Worm (Caenorhabditis elegans) whole organism, early embryonic: ENCODE data around the gene Y50D4B.2.

Experiments
- B0310.2 ChIP-seq: sonication (generic microtip); optimal IDR thresholded peaks from 2 replicates; lab custom pipeline; 2016; ENCODE audit warnings: mild to moderate bottlenecking, missing genetic modification characterization, missing compliant biosample characterization
- F13C5.2 ChIP-seq: sonication (generic microtip); optimal IDR thresholded peaks from 2 replicates; lab custom pipeline; 2017; ENCODE audit warnings: mild to moderate bottlenecking, missing genetic modification characterization, inconsistent platforms, missing compliant biosample characterization
- aly-1 ChIP-seq: sonication (generic microtip); optimal IDR thresholded peaks from 2 replicates; lab custom pipeline; 2016; ENCODE audit warnings: missing genetic modification characterization, missing compliant biosample characterization
- ama-1 ChIP-seq: fragments of 150-350 bp; optimal IDR thresholded peaks from 2 replicates; lab custom pipeline; 2014
- ceh-13 ChIP-seq: fragments of 200-800 bp; sonication (Bioruptor generic); optimal IDR thresholded peaks from 2 replicates; lab custom pipeline; 2018; ENCODE audit warnings: mild to moderate bottlenecking, missing genetic modification characterization, missing compliant biosample characterization
- ceh-36 ChIP-seq: sonication (generic microtip); optimal IDR thresholded peaks from 2 replicates; lab custom pipeline; 2016; ENCODE audit warnings: missing genetic modification characterization, inconsistent platforms, missing compliant biosample characterization
- ets-7 ChIP-seq: sonication (generic microtip); optimal IDR thresholded peaks from 2 replicates; lab custom pipeline; 2016; ENCODE audit warnings: missing genotype, missing genetic modification characterization, missing compliant biosample characterization
- flt-1 ChIP-seq: fragments of 200-800 bp; sonication (Bioruptor generic); IDR thresholded peaks from 2 replicates; pipeline ENCODE4 v1.3.6; 2022; ENCODE audit warnings: missing genetic modification characterization, missing compliant biosample characterization
- hmbx-1 ChIP-seq: sonication (generic microtip); optimal IDR thresholded peaks from 2 replicates; lab custom pipeline; 2016; ENCODE audit warnings: mild to moderate bottlenecking, missing genetic modification characterization, missing compliant biosample characterization
- hmg-4 ChIP-seq: fragments of 200-800 bp; sonication (Bioruptor generic); optimal IDR thresholded peaks from 2 replicates; lab custom pipeline; 2018; ENCODE audit warnings: mild to moderate bottlenecking, missing genetic modification characterization, missing compliant biosample characterization
- hnd-1 ChIP-seq: sonication (generic microtip); optimal IDR thresholded peaks from 2 replicates; lab custom pipeline; 2016; ENCODE audit warnings: missing genetic modification characterization, missing compliant biosample characterization
- pes-1 ChIP-seq: fragments of 200-800 bp; sonication (Bioruptor generic); IDR thresholded peaks from 2 replicates; pipeline ENCODE4 v1.3.6; 2022; ENCODE audit warnings: missing genetic modification reagents, missing genetic modification characterization, missing compliant biosample characterization
- scrt-1 ChIP-seq: fragments of 200-800 bp; sonication (Bioruptor generic); IDR thresholded peaks from 2 replicates; pipeline ENCODE4 v1.3.6; 2022; ENCODE audit warnings: missing genetic modification characterization, missing compliant biosample characterization
- sea-1 ChIP-seq: fragments of 200-800 bp; sonication (Bioruptor generic); conservative IDR thresholded peaks from 2 replicates; pipeline ENCODE4 v1.3.6; 2022; ENCODE audit warnings: missing genetic modification characterization, missing compliant biosample characterization
- tbx-11 ChIP-seq: fragments of 200-800 bp; sonication (Bioruptor generic); IDR thresholded peaks from 2 replicates; pipeline ENCODE4 v1.3.6; 2022; ENCODE audit warnings: missing genetic modification characterization, missing compliant biosample characterization
- tbx-37 ChIP-seq: fragments of 200-800 bp; sonication (Bioruptor generic); conservative IDR thresholded peaks from 2 replicates; pipeline ENCODE4 v1.3.6; 2022; ENCODE audit warnings: missing genetic modification reagents, missing genetic modification characterization, missing compliant biosample characterization
- tra-4 ChIP-seq: sonication (generic microtip); optimal IDR thresholded peaks from 2 replicates; lab custom pipeline; 2017; ENCODE audit warnings: missing genetic modification characterization, missing compliant biosample characterization

The Y50D4B.2 gene

DNA sequence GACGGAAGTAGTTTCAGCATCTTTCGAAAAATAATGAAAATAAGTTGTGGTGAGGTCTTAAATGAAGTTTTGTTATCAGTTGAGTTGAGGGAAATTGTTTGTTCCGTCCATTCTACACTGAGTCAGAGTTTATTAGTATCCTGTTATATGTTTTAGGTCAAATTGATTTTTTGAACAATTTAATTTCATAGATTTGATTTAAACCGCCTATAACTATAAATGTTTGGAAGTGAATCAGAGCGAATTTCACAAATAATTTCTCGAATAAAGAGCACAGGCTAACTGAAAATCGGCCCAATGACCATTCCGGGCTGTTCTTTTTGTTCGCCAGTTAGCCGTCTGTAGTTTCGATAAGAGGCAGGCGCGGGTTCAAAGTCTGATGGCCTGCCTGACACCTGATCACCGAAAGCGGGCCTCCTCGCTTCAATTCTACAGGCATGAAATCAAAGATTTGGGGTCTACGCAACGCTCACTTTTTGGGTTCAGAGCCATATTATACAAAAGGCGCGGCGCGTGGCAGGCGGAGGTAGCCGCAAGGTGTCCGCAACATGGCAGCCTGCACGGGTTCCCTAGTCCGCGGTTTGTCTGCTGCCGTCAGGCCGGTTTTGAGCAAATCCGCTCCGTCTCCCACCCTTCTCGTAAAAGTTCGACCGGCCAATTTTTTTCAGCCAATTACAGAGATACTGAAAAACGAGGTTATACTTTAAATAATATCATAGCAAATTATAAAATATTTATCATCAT, 31.7 kb downstream of the Y50D4B.2 start, which contains the start of gene W07B8.4:
Gene W07B8.4 (minus strand): TSS at position 51 of the 744 bp plus-strand sequence.
- no peak for TF ChIP-seq scrt-1 (GFP tag; lab: Robert Waterston, UW)
- TF ChIP-seq hnd-1 (tag; lab: Kevin White, UChicago), result no peak
- TF ChIP-seq ets-7, result no peak
- TF ChIP-seq tra-4 (tag; lab: Kevin White, UChicago), result no peak
- TF ChIP-seq tbx-11, result no peak
- TF ChIP-seq ama-1 (lab: Kevin White, UChicago), result no peak
- no peak for TF ChIP-seq tbx-37 (GFP tag; lab: Robert Waterston, UW)

DNA sequence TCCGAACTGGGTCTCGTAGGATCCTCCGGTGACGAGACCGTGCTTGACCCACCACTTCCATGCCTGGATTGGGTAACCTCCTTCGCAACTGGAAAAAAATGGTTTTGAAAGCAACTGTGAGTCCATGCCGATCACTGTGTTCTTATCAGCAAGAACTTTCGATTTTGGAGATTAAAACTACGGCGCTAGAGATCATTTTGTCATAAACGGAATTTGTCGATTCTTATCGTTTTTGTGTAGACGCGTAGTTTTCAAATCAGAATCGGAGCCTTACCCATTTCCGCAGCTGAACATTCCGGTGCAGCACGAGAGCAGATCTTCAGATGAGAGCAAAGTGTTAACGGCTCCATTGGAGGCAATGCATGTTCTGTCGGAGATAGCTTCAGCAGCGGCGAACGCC, 32.8 kb downstream of the Y50D4B.2 start:
- TF ChIP-seq B0310.2 (tag; lab: Kevin White, UChicago) (no peak), pes-1 (GFP tag; lab: Robert Waterston, UW) (no peak), tbx-11 (no peak), F13C5.2 (tag; lab: Kevin White, UChicago) (no peak), tbx-37 (GFP tag; lab: Robert Waterston, UW) (no peak), hmg-4 (GFP tag; lab: Kevin White, UChicago) (no peak), tra-4 (tag; lab: Kevin White, UChicago) (no peak), flt-1 (no peak), sea-1 (GFP tag; lab: Robert Waterston, UW) (no peak), ceh-13 (GFP tag; lab: Kevin White, UChicago) (no peak), hmbx-1 (tag; lab: Kevin White, UChicago) (no peak), ets-7 (no peak), hnd-1 (tag; lab: Kevin White, UChicago) (no peak), ama-1 (lab: Kevin White, UChicago) (no peak), scrt-1 (GFP tag; lab: Robert Waterston, UW) (no peak), ceh-36 (no peak), aly-1 (tag; lab: Kevin White, UChicago) (no peak)

DNA sequence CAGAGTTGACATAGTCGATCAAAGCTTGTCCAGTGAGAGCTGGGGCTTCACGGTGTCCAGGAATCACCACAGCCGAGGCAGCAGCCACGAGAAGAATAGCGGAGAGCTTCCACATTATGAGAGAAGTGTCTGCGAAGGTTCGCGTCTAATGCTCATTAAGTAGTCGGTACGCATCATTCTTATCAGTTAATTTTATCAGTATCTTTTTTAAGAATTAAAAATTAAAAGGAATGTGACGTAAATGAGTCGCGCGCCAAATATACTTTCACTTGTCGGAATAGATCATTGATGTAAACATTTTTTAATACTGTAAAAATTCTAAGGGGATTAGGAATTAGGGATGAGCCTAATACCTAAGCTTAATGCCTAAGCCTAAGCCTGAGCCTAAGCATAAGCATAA, 33.5 kb downstream of the Y50D4B.2 start, which contains the start of gene cpr-5:
Gene cpr-5 (minus strand): TSS at position 197 of the 400 bp plus-strand sequence.
- TF ChIP-seq ceh-36 (peak; percentile 60), sea-1 (GFP tag; lab: Robert Waterston, UW) (no peak)

DNA sequence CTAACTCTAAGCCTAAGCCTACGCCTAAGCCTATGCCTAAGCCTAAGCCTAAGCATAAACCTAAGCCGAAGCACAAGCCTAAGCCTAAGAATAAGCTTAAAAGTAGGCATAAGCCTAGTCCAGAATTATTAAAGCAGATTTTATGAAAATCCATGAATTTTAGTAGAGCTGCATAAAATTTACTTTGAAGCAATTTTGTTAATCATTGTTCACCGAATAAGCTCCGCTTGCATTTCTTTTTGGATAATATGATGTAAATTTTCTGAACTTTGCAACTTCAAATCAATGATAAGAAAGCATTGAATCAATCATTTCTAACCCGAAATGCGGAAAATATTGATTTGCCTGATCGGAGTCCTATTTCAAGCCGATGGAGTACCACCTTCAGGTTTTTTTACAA, 33.9 kb downstream of the Y50D4B.2 start, which contains the start of gene cpr-8:
Gene cpr-8 (plus strand): TSS at position 301 of the 400 bp plus-strand sequence.
- TF ChIP-seq hnd-1 (tag; lab: Kevin White, UChicago), result no peak
- no peak for TF ChIP-seq ama-1 (lab: Kevin White, UChicago)
- TF ChIP-seq F13C5.2 (tag; lab: Kevin White, UChicago), result no peak
- no peak for TF ChIP-seq flt-1
- no peak for TF ChIP-seq hmg-4 (GFP tag; lab: Kevin White, UChicago)
- no peak for TF ChIP-seq tbx-37 (GFP tag; lab: Robert Waterston, UW)
- TF ChIP-seq ceh-36, result no peak
- TF ChIP-seq hmbx-1 (tag; lab: Kevin White, UChicago), result no peak
- no peak for TF ChIP-seq tra-4 (tag; lab: Kevin White, UChicago)
- no peak for TF ChIP-seq B0310.2 (tag; lab: Kevin White, UChicago)
- TF ChIP-seq sea-1 (GFP tag; lab: Robert Waterston, UW), result no peak
- TF ChIP-seq scrt-1 (GFP tag; lab: Robert Waterston, UW), result no peak
- no peak for TF ChIP-seq tbx-11
- TF ChIP-seq aly-1 (tag; lab: Kevin White, UChicago), result no peak
- no peak for TF ChIP-seq ceh-13 (GFP tag; lab: Kevin White, UChicago)
- no peak for TF ChIP-seq pes-1 (GFP tag; lab: Robert Waterston, UW)
- no peak for TF ChIP-seq ets-7

DNA sequence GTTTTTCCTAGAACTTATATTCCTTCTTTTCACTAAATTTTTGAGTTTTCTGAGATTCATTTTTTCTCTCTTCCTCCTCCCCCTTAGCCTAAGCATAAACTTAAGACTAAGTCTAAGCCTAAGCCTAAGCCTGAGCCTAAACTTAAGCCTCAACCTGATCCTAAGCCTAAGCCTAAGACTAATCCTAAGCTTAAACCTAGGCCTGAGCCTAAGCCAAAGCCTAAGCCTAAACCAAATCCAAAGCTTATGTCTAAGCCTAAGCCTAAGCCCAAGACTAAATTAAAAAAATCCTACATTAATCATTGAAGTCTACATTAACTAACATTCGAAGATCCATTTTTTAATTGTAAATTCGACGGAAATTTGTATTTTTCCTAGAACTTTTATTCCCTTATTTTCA, 40.4 kb downstream of the Y50D4B.2 start:
- no peak for TF ChIP-seq hmbx-1 (tag; lab: Kevin White, UChicago)
- TF ChIP-seq ceh-36, result peak; percentile 70
- no peak for TF ChIP-seq tra-4 (tag; lab: Kevin White, UChicago)
- TF ChIP-seq ets-7, result no peak
- no peak for TF ChIP-seq pes-1 (GFP tag; lab: Robert Waterston, UW)

DNA sequence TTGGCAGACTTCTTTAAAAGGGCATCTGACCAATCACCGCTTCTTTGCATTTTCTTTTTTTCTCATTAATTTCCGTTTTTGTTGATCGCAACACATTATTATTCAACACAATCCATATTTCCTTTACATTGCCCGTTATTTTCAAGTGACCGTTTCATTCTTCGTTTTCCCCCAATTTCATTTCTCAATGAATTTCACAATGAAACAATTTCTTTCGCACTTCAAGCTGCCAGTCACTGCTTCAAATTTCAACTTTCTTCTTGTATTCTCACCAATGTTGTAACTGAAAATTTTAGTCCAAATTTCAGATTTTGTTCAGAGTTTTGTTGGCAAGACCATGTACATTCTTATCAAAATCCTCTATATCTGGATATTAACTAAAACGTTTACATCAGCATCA, 41.1 kb downstream of the Y50D4B.2 start, which contains the start of gene cutl-22:
Gene cutl-22 (plus strand): TSS at position 301 of the 400 bp plus-strand sequence.
- TF ChIP-seq sea-1 (GFP tag; lab: Robert Waterston, UW) (no peak), scrt-1 (GFP tag; lab: Robert Waterston, UW) (no peak), aly-1 (tag; lab: Kevin White, UChicago) (no peak), hmbx-1 (tag; lab: Kevin White, UChicago) (no peak), pes-1 (GFP tag; lab: Robert Waterston, UW) (no peak), hnd-1 (tag; lab: Kevin White, UChicago) (no peak), flt-1 (no peak), tbx-11 (no peak), ama-1 (lab: Kevin White, UChicago) (no peak), ceh-13 (GFP tag; lab: Kevin White, UChicago) (no peak), tra-4 (tag; lab: Kevin White, UChicago) (no peak), B0310.2 (tag; lab: Kevin White, UChicago) (no peak), ets-7 (no peak), ceh-36 (no peak), tbx-37 (GFP tag; lab: Robert Waterston, UW) (no peak), F13C5.2 (tag; lab: Kevin White, UChicago) (no peak), hmg-4 (GFP tag; lab: Kevin White, UChicago) (no peak)

DNA sequence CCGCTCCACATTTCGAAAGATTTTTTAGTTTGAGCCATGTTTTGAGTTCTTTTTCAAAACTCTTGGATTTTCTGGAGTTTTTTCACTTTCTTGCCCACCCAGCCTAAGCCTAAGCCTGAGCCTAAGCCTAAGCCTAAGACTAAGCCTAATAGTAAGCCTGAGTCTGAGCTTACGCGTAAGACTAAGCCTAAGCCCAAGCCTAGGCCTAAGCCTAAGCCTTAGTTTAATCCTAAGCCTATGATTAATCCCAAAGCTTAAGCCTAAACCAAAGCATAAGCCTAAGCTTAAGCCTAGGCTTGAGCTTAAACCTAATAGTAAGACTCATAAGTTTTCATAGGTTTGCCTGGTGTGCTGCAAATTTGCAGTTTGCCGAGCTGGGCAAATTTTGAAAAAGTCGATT, 41.9 kb downstream of the Y50D4B.2 start:
- TF ChIP-seq ceh-36, result peak; percentile 92
- TF ChIP-seq pes-1 (GFP tag; lab: Robert Waterston, UW), result no peak
